Worm (Caenorhabditis elegans): Measurements from ENCODE around the gene lge-1.

DNA sequence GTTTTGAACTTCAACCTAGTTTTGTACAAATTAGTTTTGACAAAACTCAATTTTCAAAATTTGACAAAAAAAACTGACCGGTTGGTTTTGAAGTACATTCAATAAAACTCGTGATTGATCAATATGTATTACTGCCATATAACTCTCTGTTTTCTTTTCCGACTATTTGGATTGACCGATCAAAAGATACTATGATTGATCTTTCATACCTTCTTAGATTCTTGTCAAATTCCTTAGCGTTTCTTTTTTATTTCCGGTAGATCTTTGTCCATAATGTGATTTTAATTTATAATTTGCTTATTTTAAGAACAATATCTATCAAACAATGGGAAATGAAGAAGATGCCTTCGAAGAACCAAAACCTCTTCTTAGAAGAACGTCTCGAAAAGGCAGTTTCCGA lies 46.0 kb downstream of the lge-1 start, which contains the start of gene F58A3.3:
- TF ChIP-seq pag-3 (tag; optimal IDR thresholded peaks at IDR 0.05; ENCODE audit: borderline replicate concordance), result no peak
- no peak for TF ChIP-seq ahr-1 (tag; optimal IDR thresholded peaks at IDR 0.05)
- TF ChIP-seq ets-4 (tag; optimal IDR thresholded peaks at IDR 0.05), result no peak
- no peak for TF ChIP-seq ama-1 (optimal IDR thresholded peaks at IDR 0.05)
- no peak for TF ChIP-seq unc-55 (GFP tag; optimal IDR thresholded peaks at IDR 0.05)
- TF ChIP-seq ceh-45 (GFP tag; IDR thresholded peaks at IDR 0.05), result no peak

All from whole organism, late embryonic.